Worm (Caenorhabditis elegans) whole organism, mixed stage, embryonic: Measurements from ENCODE around the gene C04H5.7.
"Not testable (repeated sequence)": the region's sequence is repeated elsewhere in the genome, so short reads cannot be mapped to it uniquely, and the experiment has no call there.

Experiments used
- flh-1 ChIP-seq: fragments of 200-800 bp; sonication (Bioruptor generic); optimal IDR thresholded peaks from 2 replicates; lab custom pipeline; 2018; ENCODE audit warnings: mild to moderate bottlenecking, missing genetic modification characterization, moderate library complexity, missing compliant biosample characterization
- mep-1 ChIP-seq: fragments of 150-350 bp; optimal IDR thresholded peaks from 2 replicates; lab custom pipeline; 2017; ENCODE audit warnings: missing biosample characterization, missing genetic modification reagents, missing genetic modification characterization, inconsistent platforms
- mls-2 ChIP-seq: sonication (generic microtip); optimal IDR thresholded peaks from 2 replicates; lab custom pipeline; 2016; ENCODE audit warnings: mild to moderate bottlenecking, missing genetic modification characterization, moderate library complexity, missing compliant biosample characterization
- nhr-237 ChIP-seq: fragments of 150-350 bp; optimal IDR thresholded peaks from 2 replicates; lab custom pipeline; 2014; ENCODE audit warnings: missing biosample characterization, missing genetic modification characterization
- sem-2 ChIP-seq: fragments of 200-800 bp; sonication (Bioruptor generic); optimal IDR thresholded peaks from 2 replicates; lab custom pipeline; 2018; ENCODE audit warnings: mild to moderate bottlenecking, missing genetic modification characterization, missing compliant biosample characterization

DNA sequence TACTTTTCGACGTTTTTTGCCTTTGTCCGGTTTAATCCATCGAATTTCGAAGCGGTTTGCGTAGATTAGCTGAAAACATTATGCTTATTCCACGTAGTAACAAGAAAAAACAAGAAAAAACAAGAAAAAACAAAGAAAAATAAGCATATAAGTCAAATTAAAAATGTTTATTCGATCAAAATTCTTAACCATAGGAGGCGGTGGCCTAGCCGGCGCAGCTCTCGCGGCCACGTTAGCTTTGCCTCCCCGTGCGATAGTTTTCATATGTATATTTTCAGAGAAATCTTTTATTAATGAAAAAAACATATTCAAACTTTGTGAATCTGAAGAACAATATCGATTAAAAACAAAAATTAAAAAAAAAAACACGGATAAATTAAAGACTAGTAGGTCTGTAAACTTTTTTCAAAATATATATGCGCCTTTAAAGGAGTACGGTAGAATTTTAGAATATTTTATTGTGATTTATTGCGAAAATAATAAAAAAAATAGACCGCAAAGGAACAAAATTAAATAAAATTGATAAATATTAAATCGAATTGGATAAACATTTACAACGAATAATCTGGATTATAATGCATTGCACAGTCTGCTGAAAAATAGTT lies 26.1 kb downstream of the C04H5.7 start:
- TF ChIP-seq mep-1 (tag; lab: Kevin White, UChicago); flh-1 (GFP tag; lab: Kevin White, UChicago); sem-2 (GFP tag; lab: Kevin White, UChicago); nhr-237 (tag; lab: Kevin White, UChicago); mls-2: not testable (repeated sequence)
